Fruit fly (Drosophila melanogaster): Measurements from ENCODE around the gene Cp19.

Cp19 gene

DNA sequence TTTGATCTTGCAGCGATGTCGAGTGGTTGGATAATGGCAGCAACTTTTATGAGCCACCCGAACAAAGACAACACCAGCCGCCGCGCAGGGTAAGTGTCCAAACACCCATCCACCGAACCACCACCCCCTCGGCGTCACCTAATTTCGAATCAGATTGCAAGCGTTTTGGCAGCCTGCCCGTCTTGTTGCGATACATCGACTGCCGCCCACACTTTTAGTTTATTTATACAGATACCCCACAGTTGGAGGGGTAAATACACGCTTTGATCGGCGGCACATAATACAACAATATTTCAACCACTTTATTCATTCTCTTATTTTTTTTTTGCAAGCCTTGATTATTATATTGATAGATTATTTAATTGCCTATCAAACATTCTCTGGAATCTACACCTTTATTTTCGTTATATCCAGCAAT, 33.4 kb downstream of the Cp19 start (continued):
- TF ChIP-seq Hmr (GFP tag; optimal IDR thresholded peaks at IDR 0.05) (peak; percentile 42), MBD-R2 (GFP tag; IDR thresholded peaks at IDR 0.05) (peak; percentile 20; the same call in 1 of the 2 replicates), CG13624 (GFP tag; optimal IDR thresholded peaks at IDR 0.05) (no peak), CG12769 (tag; optimal IDR thresholded peaks at IDR 0.05) (peak; percentile 68), chinmo (GFP tag; IDR thresholded peaks at IDR 0.05; ENCODE audit: partially characterized antibody) (peak; percentile 94; the same call in 3 of the 4 replicates), Usf (GFP tag; optimal IDR thresholded peaks at IDR 0.05) (no peak), grau (tag; optimal IDR thresholded peaks at IDR 0.05) (peak; percentile 23), nmo (GFP tag; optimal IDR thresholded peaks at IDR 0.05) (peak; percentile 48), seq (GFP tag; IDR thresholded peaks at IDR 0.05) (no peak), fd64A (GFP tag; optimal IDR thresholded peaks at IDR 0.05) (no peak), CG7556 (GFP tag; optimal IDR thresholded peaks at IDR 0.05) (peak; percentile 26), Hr3 (GFP tag; optimal IDR thresholded peaks at IDR 0.05) (peak; percentile 17), Dp (GFP tag; optimal IDR thresholded peaks at IDR 0.05) (no peak), Sry-β (GFP tag; optimal IDR thresholded peaks at IDR 0.05) (no peak), esg (GFP tag; conservative IDR thresholded peaks at IDR 0.05) (peak; percentile 47), prd (optimal IDR thresholded peaks at IDR 0.05) (no peak), prd (GFP tag; IDR thresholded peaks at IDR 0.05) (peak; percentile 52; the same call in 1 of the 3 replicates), chif (GFP tag; optimal IDR thresholded peaks at IDR 0.05) (peak; percentile 10 to 55), pzg (GFP tag; optimal IDR thresholded peaks at IDR 0.05) (no peak), dimm (GFP tag; IDR thresholded peaks at IDR 0.05) (no peak), cwo (GFP tag; optimal IDR thresholded peaks at IDR 0.05) (peak; percentile 16), CG7372 (GFP tag; IDR thresholded peaks at IDR 0.05) (0 out of 2 replicates have a peak, but pooled peaks have one; percentile 23), CG15269 (tag; optimal IDR thresholded peaks at IDR 0.05) (peak; percentile 53), CG6689 (GFP tag; IDR thresholded peaks at IDR 0.05) (peak; percentile 59), Ssrp (tag; optimal IDR thresholded peaks at IDR 0.05) (peak; percentile 46), CG9817 (tag; optimal IDR thresholded peaks at IDR 0.05) (peak; percentile 45), NFAT (GFP tag; IDR thresholded peaks at IDR 0.05) (peak; percentile 41; the same call in 1 of the 2 replicates), bigmax (GFP tag; optimal IDR thresholded peaks at IDR 0.05) (no peak), CG11504 (tag; optimal IDR thresholded peaks at IDR 0.05) (peak; percentile 56), Awh (GFP tag; IDR thresholded peaks at IDR 0.05) (peak; percentile 39; the same call in 1 of the 2 replicates), hbn (GFP tag; IDR thresholded peaks at IDR 0.05; ENCODE audit: partially characterized antibody) (no peak), CG9609 (GFP tag; optimal IDR thresholded peaks at IDR 0.05) (peak; percentile 16), Xrp1 (GFP tag; IDR thresholded peaks at IDR 0.05) (peak; percentile 43; the same call in 1 of the 2 replicates), CG17568 (GFP tag; optimal IDR thresholded peaks at IDR 0.05) (peak; percentile 14), gem (tag; optimal IDR thresholded peaks at IDR 0.05) (peak; percentile 60), CG3847 (GFP tag; IDR thresholded peaks at IDR 0.05) (peak; percentile 51; the same call in 1 of the 2 replicates)

DNA sequence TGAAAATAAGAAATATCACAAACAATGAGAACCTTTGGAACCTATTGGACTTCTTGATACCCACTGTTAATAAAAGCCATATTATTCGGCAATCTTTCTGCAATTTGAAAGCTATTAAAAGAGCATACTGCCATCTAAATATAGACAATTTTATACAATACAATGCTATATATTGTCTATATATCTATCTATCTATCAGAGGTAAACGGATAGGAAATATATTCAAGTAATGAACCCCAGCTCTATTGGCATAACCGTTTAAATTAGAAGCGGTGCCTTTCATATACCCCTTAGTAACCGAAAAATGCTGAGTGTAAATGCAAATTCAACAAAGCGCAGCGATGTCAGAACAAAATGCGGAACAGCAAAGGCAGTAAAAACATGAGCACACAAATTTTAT, 34.1 kb downstream of the Cp19 start:
- TF ChIP-seq tll (GFP tag; optimal IDR thresholded peaks at IDR 0.05) (no peak), zfh2 (GFP tag; optimal IDR thresholded peaks at IDR 0.05) (no peak), CG2116 (GFP tag; optimal IDR thresholded peaks at IDR 0.05) (no peak)
